Worm (Caenorhabditis elegans): Measurements from ENCODE around the gene cyp-33D3.

ce11 chrV:18842468-18842867 is 5.4 kb upstream of the cyp-33D3 start:
- TF ChIP-seq nhr-12 (tag; optimal IDR thresholded peaks at IDR 0.05) (no peak), nhr-71 (tag; optimal IDR thresholded peaks at IDR 0.05) (no peak), efl-1 (optimal IDR thresholded peaks at IDR 0.05) (no peak), efl-1 (GFP tag; optimal IDR thresholded peaks at IDR 0.05 in 1 of 2) (peak in 1 of 2 experiments; percentile 63), pqm-1 (tag; optimal IDR thresholded peaks at IDR 0.05) (no peak)
